Fruit fly (Drosophila melanogaster) whole organism, pupa: Measurements from ENCODE around the gene CG11035.

Source experiments
- CG10348 ChIP-seq: fragments of 200-800 bp; sonication (Bioruptor generic); IDR thresholded peaks from 2 replicates; pipeline ENCODE4 v1.3.6; 2022; ENCODE audit warnings: missing biosample characterization, missing genetic modification characterization
- CG12605 ChIP-seq: fragments of 200-800 bp; sonication (Bioruptor generic); IDR thresholded peaks from 2 replicates; pipeline ENCODE4 v1.3.6; 2022; ENCODE audit warnings: missing biosample characterization, missing genetic modification characterization
- CG13204 ChIP-seq: fragments of 200-800 bp; sonication (Bioruptor generic); optimal IDR thresholded peaks from 2 replicates; lab custom pipeline; 2018; ENCODE audit warnings: missing biosample characterization, mild to moderate bottlenecking, missing genetic modification characterization, moderate library complexity
- CG14655 ChIP-seq: fragments of 200-800 bp; sonication (Bioruptor generic); optimal IDR thresholded peaks from 3 replicates; lab custom pipeline; 2017; ENCODE audit warnings: mild to moderate bottlenecking, missing biosample characterization, missing genetic modification reagents, missing genetic modification characterization
- CG15710 ChIP-seq: fragments of 200-800 bp; sonication (Bioruptor generic); optimal IDR thresholded peaks from 2 replicates; lab custom pipeline; 2018; ENCODE audit warnings: missing biosample characterization, mild to moderate bottlenecking, missing genetic modification characterization, moderate library complexity
- CG4496 ChIP-seq: fragments of 200-800 bp; sonication (Bioruptor generic); IDR thresholded peaks from 3 replicates; pipeline ENCODE4 v1.3.6; 2022; ENCODE audit warnings: missing biosample characterization, missing genetic modification characterization
- CG8159 ChIP-seq: fragments of 200-800 bp; sonication (Bioruptor generic); optimal IDR thresholded peaks from 3 replicates; lab custom pipeline; 2018; ENCODE audit warnings: missing biosample characterization, mild to moderate bottlenecking, missing genetic modification characterization, moderate library complexity
- D1 ChIP-seq: fragments of 200-800 bp; sonication (Bioruptor generic); optimal IDR thresholded peaks from 2 replicates; lab custom pipeline; 2018; ENCODE audit warnings: missing biosample characterization, mild to moderate bottlenecking, missing genetic modification characterization, moderate library complexity
- Pif1A ChIP-seq: fragments of 200-800 bp; sonication (Bioruptor generic); optimal IDR thresholded peaks from 3 replicates; lab custom pipeline; 2016; ENCODE audit warnings: missing biosample characterization, missing genetic modification characterization
- Pif1B ChIP-seq: fragments of 200-800 bp; sonication (Bioruptor generic); optimal IDR thresholded peaks from 3 replicates; lab custom pipeline; 2016; ENCODE audit warnings: missing biosample characterization, missing genetic modification characterization
- Snoo ChIP-seq: fragments of 200-800 bp; sonication (Bioruptor generic); optimal IDR thresholded peaks from 3 replicates; lab custom pipeline; 2017; ENCODE audit warnings: missing biosample characterization, mild to moderate bottlenecking, missing genetic modification characterization, inconsistent platforms
- fd96Ca ChIP-seq: fragments of 200-800 bp; sonication (Bioruptor generic); IDR thresholded peaks from 3 replicates; pipeline ENCODE4 v1.3.6; 2022; ENCODE audit warnings: missing biosample characterization, missing genetic modification characterization
- rn ChIP-seq: fragments of 200-800 bp; sonication (Bioruptor generic); IDR thresholded peaks from 2 replicates; pipeline ENCODE4 v1.3.6; 2022; ENCODE audit warnings: missing biosample characterization, missing genetic modification characterization

DNA sequence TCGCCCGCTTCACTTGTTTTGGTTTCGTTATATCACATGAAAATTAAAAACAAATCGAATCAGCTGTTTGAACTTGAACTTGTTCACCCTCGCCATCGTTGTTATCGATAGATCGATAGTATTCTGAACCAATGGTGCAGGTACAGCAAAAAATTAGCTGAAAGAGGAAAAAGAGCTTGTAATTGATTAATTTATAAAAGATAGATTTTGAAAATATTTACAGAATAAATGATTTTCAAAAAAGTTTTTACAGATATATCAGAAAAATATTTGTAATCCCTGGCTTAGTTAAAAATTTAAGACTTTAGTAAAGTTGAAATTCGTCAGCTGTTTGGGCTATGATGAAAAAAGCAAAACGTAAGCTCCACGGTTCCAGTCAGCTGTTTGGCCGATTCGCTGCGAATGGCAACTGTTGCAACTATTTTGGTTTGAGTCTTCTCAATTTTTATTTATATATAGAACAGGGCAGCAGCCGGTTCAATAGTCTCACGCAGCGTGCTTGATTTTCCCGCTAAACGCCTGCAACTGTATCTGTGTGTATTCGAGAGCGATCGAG, at the start of gene CG11035, which contains the start of gene unc-45:
- TF ChIP-seq Pif1A (no peak), CG12605 (no peak), CG10348 (no peak), fd96Ca (GFP tag; lab: Robert Waterston, UW) (no peak), Pif1B (GFP tag; lab: Kevin White, UChicago) (no peak), Snoo (tag; lab: Kevin White, UChicago) (no peak), D1 (tag; lab: Kevin White, UChicago) (no peak), CG13204 (no peak), rn (GFP tag; lab: Robert Waterston, UW) (no peak), CG14655 (GFP tag; lab: Kevin White, UChicago) (peak; percentile 49), CG8159 (tag; lab: Kevin White, UChicago) (peak; percentile 39), CG15710 (peak; percentile 38), CG4496 (GFP tag; lab: Robert Waterston, UW) (0 out of 3 replicates have a peak, but pooled peaks have one; percentile 61)
